Worm (Caenorhabditis elegans): ENCODE measurements around the gene ccdc-55.

The ccdc-55 gene

ce11 chrIII:4123277-4123676 is 45.3 kb downstream of the ccdc-55 start:
- no peak for TF ChIP-seq alr-1 (tag; optimal IDR thresholded peaks at IDR 0.05)
- TF ChIP-seq ceh-82 (tag; optimal IDR thresholded peaks at IDR 0.05): no peak
- no peak for TF ChIP-seq dmd-4 (tag; optimal IDR thresholded peaks at IDR 0.05)
- TF ChIP-seq ztf-1 (GFP tag; conservative IDR thresholded peaks at IDR 0.05): no peak
- TF ChIP-seq lin-11 (tag; optimal IDR thresholded peaks at IDR 0.05): no peak
- TF ChIP-seq nhr-10 (tag; optimal IDR thresholded peaks at IDR 0.05): no peak
- no peak for TF ChIP-seq ZK546.5 (tag; optimal IDR thresholded peaks at IDR 0.05)
- TF ChIP-seq ztf-11 (tag; optimal IDR thresholded peaks at IDR 0.05): no peak
- no peak for TF ChIP-seq sma-3 (GFP tag; optimal IDR thresholded peaks at IDR 0.05)
- TF ChIP-seq Y55F3AM.14 (GFP tag; optimal IDR thresholded peaks at IDR 0.05): no peak
- TF ChIP-seq lin-39 (tag; optimal IDR thresholded peaks at IDR 0.05): no peak
- no peak for TF ChIP-seq mab-5 (tag; optimal IDR thresholded peaks at IDR 0.05)
- no peak for TF ChIP-seq snpc-4 (tag; optimal IDR thresholded peaks at IDR 0.05)
- no peak for TF ChIP-seq mbf-1 (tag; optimal IDR thresholded peaks at IDR 0.05)
- TF ChIP-seq lsy-2 (tag; optimal IDR thresholded peaks at IDR 0.05): no peak
- no peak for TF ChIP-seq nhr-12 (tag; optimal IDR thresholded peaks at IDR 0.05)
- no peak for TF ChIP-seq C34F6.9 (tag; optimal IDR thresholded peaks at IDR 0.05)
- no peak for TF ChIP-seq F13H6.1 (tag; optimal IDR thresholded peaks at IDR 0.05)

- TF ChIP-seq lsy-2 (tag; optimal IDR thresholded peaks at IDR 0.05) (no peak), F13H6.1 (tag; optimal IDR thresholded peaks at IDR 0.05) (no peak)
Observed at ce11 chrIII:4120386-4120785, 48.2 kb downstream of the ccdc-55 start.

- TF ChIP-seq nhr-10 (tag; optimal IDR thresholded peaks at IDR 0.05) (no peak), nhr-21 (tag; optimal IDR thresholded peaks at IDR 0.05) (no peak), ztf-4 (tag; optimal IDR thresholded peaks at IDR 0.05) (no peak), elt-1 (tag; optimal IDR thresholded peaks at IDR 0.05) (no peak), unc-55 (GFP tag; optimal IDR thresholded peaks at IDR 0.05) (no peak), ceh-82 (tag; optimal IDR thresholded peaks at IDR 0.05) (no peak), peb-1 (tag; optimal IDR thresholded peaks at IDR 0.05) (no peak), aly-2 (tag; optimal IDR thresholded peaks at IDR 0.05) (no peak), R02D3.7 (tag; optimal IDR thresholded peaks at IDR 0.05) (no peak), sma-9 (GFP tag; optimal IDR thresholded peaks at IDR 0.05) (no peak), sma-9 (tag; optimal IDR thresholded peaks at IDR 0.05) (no peak), lin-39 (tag; optimal IDR thresholded peaks at IDR 0.05) (no peak)
Observed at ce11 chrIII:4119736-4120135, 48.8 kb downstream of the ccdc-55 start.

Measured in whole organism, L2 larva.